Fruit fly (Drosophila melanogaster): ENCODE results near the gene CG7044.

The CG7044 gene

DNA sequence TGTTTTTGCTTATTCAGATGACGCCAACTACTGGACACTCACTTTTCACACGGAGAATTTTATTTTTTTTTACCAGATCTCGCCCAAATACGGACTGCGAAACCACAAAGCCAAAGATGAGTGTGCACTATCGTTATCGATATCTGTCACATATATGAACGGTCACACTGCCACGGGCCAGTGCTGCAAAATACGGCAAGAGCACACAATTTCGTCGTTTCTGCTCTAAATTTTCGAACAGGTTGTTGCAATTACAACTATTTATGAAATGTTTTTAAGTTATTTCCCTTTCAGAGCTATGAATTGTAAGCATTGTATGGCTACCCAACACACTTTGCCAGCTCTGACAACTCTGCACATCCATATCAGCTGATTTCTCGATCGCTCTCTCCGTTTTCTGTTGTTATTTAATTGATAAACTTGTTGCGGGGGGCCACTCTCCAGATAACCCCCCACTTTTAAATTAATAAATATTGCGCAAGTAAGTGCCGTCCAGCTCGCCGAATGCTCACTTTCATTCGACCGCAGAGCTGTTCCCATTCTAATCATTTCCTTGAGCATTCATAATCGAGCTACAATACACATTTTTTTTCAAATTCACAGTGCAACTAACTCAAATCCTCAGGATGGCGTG, 26.0 kb upstream of the CG7044 start, which contains the start of the genes slmb and CG5793 (continued):
- peak; percentile 62; the same call in 1 of the 2 replicates for TF ChIP-seq GATAe (GFP tag; conservative IDR thresholded peaks at IDR 0.05)
- TF ChIP-seq CG11695 (GFP tag; IDR thresholded peaks at IDR 0.05): no peak
- TF ChIP-seq vvl (GFP tag; IDR thresholded peaks at IDR 0.05): peak; percentile 41
- TF ChIP-seq stwl (tag; optimal IDR thresholded peaks at IDR 0.05): peak; percentile 84
- peak; percentile 86 for TF ChIP-seq Sry-δ (GFP tag; optimal IDR thresholded peaks at IDR 0.05)
- no peak for TF ChIP-seq Eip74EF (GFP tag; optimal IDR thresholded peaks at IDR 0.05)
- peak; percentile 12 for TF ChIP-seq CG1602 (GFP tag; optimal IDR thresholded peaks at IDR 0.05)
- TF ChIP-seq Chrac-16 (GFP tag; optimal IDR thresholded peaks at IDR 0.05): peak; percentile 42
- peak; percentile 42 for TF ChIP-seq HLH3B (GFP tag; IDR thresholded peaks at IDR 0.05)
- TF ChIP-seq CG1792 (GFP tag; optimal IDR thresholded peaks at IDR 0.05): peak; percentile 60
- TF ChIP-seq CG1603 (tag; optimal IDR thresholded peaks at IDR 0.05): peak; percentile 82
- peak; percentile 41 for TF ChIP-seq trem (tag; optimal IDR thresholded peaks at IDR 0.05)
- TF ChIP-seq CG2116 (GFP tag; optimal IDR thresholded peaks at IDR 0.05): peak; percentile 87
- peak; percentile 50 for TF ChIP-seq CG30020 (tag; optimal IDR thresholded peaks at IDR 0.05)
- peak; percentile 42 for TF ChIP-seq salm (tag; optimal IDR thresholded peaks at IDR 0.05)
- peak; percentile 61 for TF ChIP-seq bbx (GFP tag; IDR thresholded peaks at IDR 0.05; ENCODE audit: partially characterized antibody)
- no peak for TF ChIP-seq CG16779 (GFP tag; IDR thresholded peaks at IDR 0.05)
- TF ChIP-seq fd102C (GFP tag; optimal IDR thresholded peaks at IDR 0.05): peak; percentile 46
- TF ChIP-seq inv (GFP tag; IDR thresholded peaks at IDR 0.05; ENCODE audit: partially characterized antibody): peak; percentile 54
- TF ChIP-seq Dp (GFP tag; optimal IDR thresholded peaks at IDR 0.05): peak; percentile 52
- TF ChIP-seq zen (tag; optimal IDR thresholded peaks at IDR 0.05): peak; percentile 30
- TF ChIP-seq CG1024 (GFP tag; IDR thresholded peaks at IDR 0.05): peak; percentile 43
- TF ChIP-seq pan (optimal IDR thresholded peaks at IDR 0.05): no peak
- TF ChIP-seq pan (GFP tag; optimal IDR thresholded peaks at IDR 0.05 in 1 of 2, IDR thresholded peaks at IDR 0.05 in 1 of 2): peak in 1 of 2 experiments; percentile 30
- peak; percentile 68 for TF ChIP-seq HLH4C (GFP tag; IDR thresholded peaks at IDR 0.05; ENCODE audit: partially characterized antibody)
- peak; percentile 81 for TF ChIP-seq HmgZ (tag; optimal IDR thresholded peaks at IDR 0.05)
- TF ChIP-seq mirr (GFP tag; optimal IDR thresholded peaks at IDR 0.05): no peak
- peak; percentile 56; the same call in 1 of the 3 replicates for TF ChIP-seq ci (GFP tag; IDR thresholded peaks at IDR 0.05)
- peak; percentile 53 for TF ChIP-seq bcd (GFP tag; optimal IDR thresholded peaks at IDR 0.05)
- TF ChIP-seq HmgD (GFP tag; optimal IDR thresholded peaks at IDR 0.05): peak; percentile 56
- peak; percentile 65 for TF ChIP-seq knrl (GFP tag; IDR thresholded peaks at IDR 0.05; ENCODE audit: partially characterized antibody)
- no peak for TF ChIP-seq D19B (GFP tag; optimal IDR thresholded peaks at IDR 0.05)
- peak; percentile 16 for TF ChIP-seq sima (GFP tag; optimal IDR thresholded peaks at IDR 0.05)
- no peak for TF ChIP-seq CG18619 (GFP tag; optimal IDR thresholded peaks at IDR 0.05)
- TF ChIP-seq row (GFP tag; IDR thresholded peaks at IDR 0.05): peak; percentile 59
- peak; percentile 24 for TF ChIP-seq CG9817 (tag; optimal IDR thresholded peaks at IDR 0.05)
- peak; percentile 31 for TF ChIP-seq ems (GFP tag; optimal IDR thresholded peaks at IDR 0.05)
- peak; percentile 6 for TF ChIP-seq slou (GFP tag; optimal IDR thresholded peaks at IDR 0.05)
- no peak for TF ChIP-seq Oaz (GFP tag; IDR thresholded peaks at IDR 0.05)
- TF ChIP-seq CG2129 (GFP tag; IDR thresholded peaks at IDR 0.05; ENCODE audit: partially characterized antibody): 0 out of 2 replicates have a peak, but pooled peaks have one; percentile 13
- TF ChIP-seq Stat92E (GFP tag; optimal IDR thresholded peaks at IDR 0.05): no peak
- peak; percentile 15 for TF ChIP-seq CG3163 (GFP tag; optimal IDR thresholded peaks at IDR 0.05)
- no peak for TF ChIP-seq CG14050 (GFP tag; IDR thresholded peaks at IDR 0.05)
- TF ChIP-seq CG3847 (GFP tag; IDR thresholded peaks at IDR 0.05): peak; percentile 74
- TF ChIP-seq ase (GFP tag; IDR thresholded peaks at IDR 0.05): 0 out of 3 replicates have a peak, but pooled peaks have one; percentile 21
- TF ChIP-seq CG13287 (GFP tag; IDR thresholded peaks at IDR 0.05; ENCODE audit: partially characterized antibody): peak; percentile 80
- peak; percentile 45 for TF ChIP-seq kni (GFP tag; optimal IDR thresholded peaks at IDR 0.05)
- peak; percentile 56 for TF ChIP-seq CG7786 (GFP tag; optimal IDR thresholded peaks at IDR 0.05)
- TF ChIP-seq Nf-YC (tag; optimal IDR thresholded peaks at IDR 0.05): peak; percentile 30
